Fruit fly (Drosophila melanogaster) whole organism, adult: ENCODE data around the gene CG14102.

Source experiments
- CG11617 ChIP-seq: fragments of 200-800 bp; sonication (Bioruptor generic); optimal IDR thresholded peaks from 2 replicates; lab custom pipeline; 2017; ENCODE audit warnings: mild to moderate bottlenecking, missing biosample characterization, missing genetic modification reagents, missing genetic modification characterization
- CG12768 ChIP-seq: fragments of 200-800 bp; sonication (Bioruptor generic); optimal IDR thresholded peaks from 2 replicates; lab custom pipeline; 2017; ENCODE audit warnings: missing biosample characterization, missing genetic modification characterization, mild to moderate bottlenecking, moderate library complexity, missing genetic modification reagents
- CG14711 ChIP-seq: fragments of 200-800 bp; sonication (Bioruptor generic); optimal IDR thresholded peaks from 2 replicates; lab custom pipeline; 2018; ENCODE audit warnings: missing biosample characterization, mild to moderate bottlenecking, missing genetic modification characterization, moderate library complexity
- CG1620 ChIP-seq: fragments of 200-800 bp; sonication (Bioruptor generic); optimal IDR thresholded peaks from 2 replicates; lab custom pipeline; 2016; ENCODE audit warnings: missing biosample characterization, missing genetic modification characterization
- CG33017 ChIP-seq: fragments of 200-800 bp; sonication (Bioruptor generic); optimal IDR thresholded peaks from 2 replicates; lab custom pipeline; 2018; ENCODE audit warnings: missing biosample characterization, mild to moderate bottlenecking, missing genetic modification characterization, moderate library complexity
- CG5204 ChIP-seq: fragments of 200-800 bp; sonication (Bioruptor generic); optimal IDR thresholded peaks from 2 replicates; lab custom pipeline; 2016; ENCODE audit warnings: missing biosample characterization, missing genetic modification characterization
- CG7045 ChIP-seq: fragments of 200-800 bp; sonication (Bioruptor generic); optimal IDR thresholded peaks from 2 replicates; lab custom pipeline; 2017; ENCODE audit warnings: missing biosample characterization, mild to moderate bottlenecking, missing genetic modification characterization
- CG7101 ChIP-seq: fragments of 200-800 bp; sonication (Bioruptor generic); optimal IDR thresholded peaks from 2 replicates; lab custom pipeline; 2018; ENCODE audit warnings: missing biosample characterization, mild to moderate bottlenecking, missing genetic modification characterization, moderate library complexity
- Clk ChIP-seq: fragments of 200-800 bp; sonication (Bioruptor generic); optimal IDR thresholded peaks from 2 replicates; lab custom pipeline; 2017; ENCODE audit warnings: missing biosample characterization, missing genetic modification characterization
- Crg-1 ChIP-seq: fragments of 200-800 bp; sonication (Bioruptor generic); optimal IDR thresholded peaks from 2 replicates; lab custom pipeline; 2016; ENCODE audit warnings: missing biosample characterization, missing genetic modification characterization
- Hr96 ChIP-seq: fragments of 200-800 bp; sonication (Bioruptor generic); optimal IDR thresholded peaks from 2 replicates; lab custom pipeline; 2016; ENCODE audit warnings: missing biosample characterization, missing genetic modification characterization
- Mnt ChIP-seq: fragments of 200-800 bp; sonication (Bioruptor generic); optimal IDR thresholded peaks from 2 replicates; lab custom pipeline; 2016; ENCODE audit warnings: missing biosample characterization, mild to moderate bottlenecking, missing genetic modification characterization
- bab1 ChIP-seq: fragments of 200-800 bp; sonication (Bioruptor generic); optimal IDR thresholded peaks from 3 replicates; lab custom pipeline; 2019; ENCODE audit warnings: missing biosample characterization, mild to moderate bottlenecking, missing genetic modification characterization, moderate library complexity
- cic ChIP-seq: fragments of 200-800 bp; sonication (Bioruptor generic); optimal IDR thresholded peaks from 2 replicates; lab custom pipeline; 2017; ENCODE audit warnings: missing biosample characterization, mild to moderate bottlenecking, missing genetic modification characterization, moderate library complexity
- cnc ChIP-seq, 2 experiments: fragments of >200 bp; optimal IDR thresholded peaks; 2 replicates each; lab custom pipeline; 2017
- kay ChIP-seq: fragments of 200-800 bp; sonication (Bioruptor generic); peaks from one replicate; lab custom pipeline; 2016; ENCODE audit warnings: missing biosample characterization, missing genetic modification characterization, borderline replicate concordance
- ovo ChIP-seq: fragments of 200-800 bp; sonication (Bioruptor generic); optimal IDR thresholded peaks from 2 replicates; lab custom pipeline; 2016; ENCODE audit warnings: missing biosample characterization, missing genetic modification characterization
- pad ChIP-seq: fragments of 200-800 bp; sonication (Bioruptor generic); optimal IDR thresholded peaks from 3 replicates; lab custom pipeline; 2017; ENCODE audit warnings: missing biosample characterization, missing genetic modification characterization, mild to moderate bottlenecking, moderate library complexity, missing genetic modification reagents
- tj ChIP-seq: fragments of 200-800 bp; sonication (Bioruptor generic); optimal IDR thresholded peaks from 3 replicates; lab custom pipeline; 2017; ENCODE audit warnings: missing biosample characterization, mild to moderate bottlenecking, missing genetic modification characterization, moderate library complexity
- toe ChIP-seq: fragments of 200-800 bp; sonication (Bioruptor generic); optimal IDR thresholded peaks from 2 replicates; lab custom pipeline; 2016; ENCODE audit warnings: missing biosample characterization, missing genetic modification characterization

CG14102 gene

DNA sequence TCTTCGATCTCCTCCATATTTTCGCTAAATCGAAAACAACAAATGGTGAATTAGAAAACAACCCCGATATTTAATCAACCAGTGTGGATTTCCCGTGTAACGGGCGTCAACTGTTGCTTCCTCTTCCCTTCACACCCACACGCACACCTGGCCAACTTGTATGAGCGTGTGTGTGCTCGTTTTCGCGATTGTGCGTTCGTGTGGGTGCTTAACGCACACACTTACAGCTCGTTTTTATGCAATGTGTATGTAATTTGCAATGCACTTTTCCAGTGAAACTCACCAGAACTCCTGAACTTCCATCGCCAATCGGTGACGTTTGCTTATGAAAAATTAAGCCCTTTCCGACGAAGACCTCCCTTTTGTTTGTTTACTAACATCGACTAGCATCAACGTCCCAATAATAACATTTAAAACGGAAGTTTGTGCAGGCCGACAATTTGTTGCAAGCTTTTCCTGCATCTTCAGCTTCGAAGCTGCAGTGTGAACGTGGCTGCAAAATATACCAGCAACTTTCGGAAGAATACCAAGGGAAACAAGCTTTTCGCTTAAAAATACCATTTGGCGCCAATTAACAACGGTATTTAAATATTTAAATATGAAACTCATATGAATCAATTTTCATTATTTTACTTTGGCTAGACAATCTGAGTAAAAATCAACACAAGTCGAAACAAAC is 14.5 kb upstream of the CG14102 start, which contains the start of gene cyc:
Gene cyc (minus strand): TSS at position 467 of the 679 bp plus-strand sequence.
- peak; percentile 60 for TF ChIP-seq Mnt (GFP tag; lab: Kevin White, UChicago)
- TF ChIP-seq Hr96 (GFP tag; lab: Kevin White, UChicago) = no peak
- TF ChIP-seq pad = peak; percentile 27
- no peak for TF ChIP-seq cnc (optimal IDR thresholded peaks at IDR 0.05; lab: Kevin White, UChicago)
- no peak for TF ChIP-seq CG14711 (tag; lab: Kevin White, UChicago)
- TF ChIP-seq CG33017 (tag; lab: Kevin White, UChicago) = peak; percentile 57
- peak; percentile 55 for TF ChIP-seq tj (GFP tag; lab: Kevin White, UChicago)
- TF ChIP-seq kay = no peak
- no peak for TF ChIP-seq toe (GFP tag; lab: Kevin White, UChicago)
- peak; percentile 10 for TF ChIP-seq CG7045 (GFP tag; lab: Kevin White, UChicago)
- TF ChIP-seq Clk = no peak
- peak; percentile 44 for TF ChIP-seq CG7101 (tag; lab: Kevin White, UChicago)
- no peak for TF ChIP-seq Crg-1 (GFP tag; lab: Kevin White, UChicago)
- TF ChIP-seq cic (GFP tag; lab: Kevin White, UChicago) = peak; percentile 75
- TF ChIP-seq bab1 (GFP tag; lab: Kevin White, UChicago) = peak; percentile 53
- peak; percentile 54 for TF ChIP-seq CG11617 (GFP tag; lab: Kevin White, UChicago)
- peak; percentile 74 for TF ChIP-seq CG12768 (GFP tag; lab: Kevin White, UChicago)
- TF ChIP-seq CG5204 = no peak
- TF ChIP-seq CG1620 (GFP tag; lab: Kevin White, UChicago) = no peak
- TF ChIP-seq ovo (GFP tag; lab: Kevin White, UChicago) = peak; percentile 71

DNA sequence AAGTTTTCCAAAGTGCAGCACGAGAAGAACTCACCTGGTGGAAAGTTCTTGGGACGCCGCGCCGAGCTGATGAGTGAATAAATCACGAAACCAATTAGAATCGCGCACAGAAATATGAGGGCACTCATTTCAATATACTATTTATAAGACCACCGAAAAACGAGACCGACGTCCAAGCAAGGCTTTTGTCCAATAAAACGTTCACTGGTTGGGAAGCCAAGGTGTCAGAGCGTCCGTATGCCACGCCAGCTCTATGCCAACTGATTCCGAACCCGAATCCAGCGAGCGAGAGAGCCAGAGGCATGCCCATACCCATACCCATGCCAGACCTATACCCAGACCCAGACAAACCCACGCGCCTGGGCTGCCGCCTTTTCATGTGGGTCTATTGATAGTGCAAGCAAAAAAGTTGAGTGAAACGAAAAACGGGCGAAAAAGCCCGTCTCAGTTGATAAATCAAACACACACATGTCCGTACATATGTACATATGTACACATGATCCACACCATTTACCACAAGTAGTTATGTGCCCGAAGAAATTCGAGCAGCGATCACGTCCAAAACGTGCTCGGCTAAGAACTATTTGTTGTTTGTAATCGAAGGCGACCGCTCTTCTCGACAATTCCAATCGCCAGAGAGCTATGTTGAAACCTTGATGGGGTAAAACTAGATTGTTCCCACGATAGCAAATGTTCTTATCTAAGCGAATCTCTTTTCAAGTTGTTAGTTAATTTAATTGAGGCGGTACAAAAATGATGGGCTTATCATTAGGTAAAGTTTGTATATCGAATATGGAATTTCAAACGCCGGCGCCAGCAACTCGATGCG is 12.2 kb upstream of the CG14102 start, which contains the start of gene Cyp305a1:
Gene Cyp305a1 (minus strand): TSS at position 265 of the 829 bp plus-strand sequence.
- TF ChIP-seq CG11617 (GFP tag; lab: Kevin White, UChicago) (no peak), CG14711 (tag; lab: Kevin White, UChicago) (no peak), cnc (optimal IDR thresholded peaks at IDR 0.05; lab: Kevin White, UChicago) (no peak), bab1 (GFP tag; lab: Kevin White, UChicago) (peak; percentile 37), Mnt (GFP tag; lab: Kevin White, UChicago) (peak; percentile 6), CG12768 (GFP tag; lab: Kevin White, UChicago) (peak; percentile 3), tj (GFP tag; lab: Kevin White, UChicago) (peak; percentile 48)

DNA sequence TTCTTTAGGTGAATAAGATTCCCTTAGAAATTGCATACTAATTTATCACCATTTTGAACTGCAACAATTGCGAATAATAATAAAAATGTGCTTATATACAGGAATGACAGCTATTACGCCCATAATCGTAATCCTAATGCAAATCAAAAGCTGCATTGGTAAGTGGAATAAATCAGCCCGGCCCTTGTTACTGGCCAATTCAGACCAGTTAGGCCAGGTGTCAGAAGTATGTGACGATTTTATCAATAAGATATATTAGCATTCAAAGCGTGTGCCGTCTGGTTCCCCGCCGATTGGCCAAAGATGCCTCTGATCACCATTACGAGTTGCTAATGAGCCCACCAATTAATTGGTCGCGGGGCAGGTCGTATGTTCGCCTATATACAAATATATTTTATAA is 11.4 kb upstream of the CG14102 start:
- TF ChIP-seq Crg-1 (GFP tag; lab: Kevin White, UChicago) = no peak
- TF ChIP-seq CG14711 (tag; lab: Kevin White, UChicago) = no peak
- TF ChIP-seq Clk = no peak
- TF ChIP-seq kay = no peak
- no peak for TF ChIP-seq cnc (optimal IDR thresholded peaks at IDR 0.05; lab: Kevin White, UChicago)
- TF ChIP-seq Mnt (GFP tag; lab: Kevin White, UChicago) = no peak
- TF ChIP-seq CG33017 (tag; lab: Kevin White, UChicago) = no peak
- no peak for TF ChIP-seq CG5204
- no peak for TF ChIP-seq toe (GFP tag; lab: Kevin White, UChicago)

DNA sequence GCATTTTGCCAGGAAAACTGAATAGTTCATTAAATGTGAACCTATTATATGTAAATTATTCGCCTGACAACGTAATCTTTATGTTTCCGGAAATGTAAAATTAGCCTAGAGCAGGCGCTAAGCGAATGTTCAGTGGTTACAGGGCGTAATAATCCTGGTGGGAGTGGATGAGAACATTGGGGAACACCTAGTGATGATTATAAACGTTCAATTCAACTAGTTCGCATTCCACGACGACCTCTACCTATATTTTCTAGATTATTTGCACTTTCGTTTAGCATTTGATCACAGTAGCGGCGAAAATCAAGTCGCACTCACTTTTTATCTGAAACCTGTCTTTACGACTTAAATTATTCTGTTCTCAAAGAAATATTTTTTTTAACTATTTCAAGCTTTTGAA is 6.4 kb upstream of the CG14102 start:
- no peak for TF ChIP-seq CG12768 (GFP tag; lab: Kevin White, UChicago)
- no peak for TF ChIP-seq toe (GFP tag; lab: Kevin White, UChicago)
- TF ChIP-seq tj (GFP tag; lab: Kevin White, UChicago) = no peak
- no peak for TF ChIP-seq CG7045 (GFP tag; lab: Kevin White, UChicago)
- no peak for TF ChIP-seq Clk
- TF ChIP-seq pad = no peak
- no peak for TF ChIP-seq CG33017 (tag; lab: Kevin White, UChicago)
- TF ChIP-seq cic (GFP tag; lab: Kevin White, UChicago) = no peak
- TF ChIP-seq CG7101 (tag; lab: Kevin White, UChicago) = no peak
- no peak for TF ChIP-seq CG11617 (GFP tag; lab: Kevin White, UChicago)
- TF ChIP-seq Crg-1 (GFP tag; lab: Kevin White, UChicago) = no peak
- no peak for TF ChIP-seq ovo (GFP tag; lab: Kevin White, UChicago)

- TF ChIP-seq CG33017 (tag; lab: Kevin White, UChicago) (no peak), cnc (optimal IDR thresholded peaks at IDR 0.05; lab: Kevin White, UChicago) (no peak), CG1620 (GFP tag; lab: Kevin White, UChicago) (no peak), CG11617 (GFP tag; lab: Kevin White, UChicago) (peak; percentile 7), toe (GFP tag; lab: Kevin White, UChicago) (no peak), tj (GFP tag; lab: Kevin White, UChicago) (peak; percentile 42), CG7045 (GFP tag; lab: Kevin White, UChicago) (no peak), Mnt (GFP tag; lab: Kevin White, UChicago) (peak; percentile 76), pad (no peak), kay (no peak), Hr96 (GFP tag; lab: Kevin White, UChicago) (no peak), bab1 (GFP tag; lab: Kevin White, UChicago) (peak; percentile 9), Clk (no peak), CG7101 (tag; lab: Kevin White, UChicago) (no peak), Crg-1 (GFP tag; lab: Kevin White, UChicago) (peak; percentile 26), CG12768 (GFP tag; lab: Kevin White, UChicago) (no peak), CG14711 (tag; lab: Kevin White, UChicago) (no peak), cic (GFP tag; lab: Kevin White, UChicago) (peak; percentile 8), ovo (GFP tag; lab: Kevin White, UChicago) (no peak), CG5204 (no peak)
These were observed 6.0 kb upstream of the CG14102 start, which contains the start of the genes CG14104 and Kap-alpha1 for dm6 chr3L:19807103-19807502. TSS of gene CG14104 (minus strand) at chr3L:19807199. TSS of gene Kap-alpha1 (plus strand) at chr3L:19807232.
